Worm (Caenorhabditis elegans): Measurements from ENCODE around the gene srd-63.

Gene srd-63

DNA sequence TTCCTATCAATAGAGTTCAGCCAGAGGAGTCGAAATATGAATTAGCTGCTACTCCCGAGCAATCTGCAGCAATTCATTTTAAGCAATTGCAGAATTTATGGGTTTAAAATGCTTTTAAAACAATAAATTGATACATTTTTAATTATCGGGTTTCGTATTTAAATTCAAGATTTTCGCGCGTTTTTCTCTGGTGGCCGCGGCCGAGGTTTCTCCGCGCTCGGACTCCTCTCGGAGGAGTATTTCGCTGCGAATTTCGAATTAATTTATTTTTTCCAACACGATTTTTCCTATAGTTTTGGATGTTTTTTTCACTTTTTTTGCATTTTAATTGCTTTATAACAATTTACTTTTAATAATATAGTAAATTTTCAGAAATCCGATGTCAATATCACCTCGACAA, 7.9 kb upstream of the srd-63 start, which contains the start of gene F13A7.14 (continued):
- TF ChIP-seq ctbp-1 (GFP tag; IDR thresholded peaks at IDR 0.05) (no peak), gei-8 (GFP tag; optimal IDR thresholded peaks at IDR 0.05) (no peak), madf-5 (GFP tag; IDR thresholded peaks at IDR 0.05) (peak in 1 of 2 experiments; percentile 76; a peak in 1 of 4 replicates), lin-38 (GFP tag; IDR thresholded peaks at IDR 0.05) (peak; percentile 73), dmd-9 (GFP tag; IDR thresholded peaks at IDR 0.05) (peak; percentile 89), pha-4 (GFP tag; IDR thresholded peaks at IDR 0.05) (no peak), pha-4 (tag; optimal IDR thresholded peaks at IDR 0.05) (no peak), egl-43 (GFP tag; IDR thresholded peaks at IDR 0.05) (no peak), lim-7 (GFP tag; IDR thresholded peaks at IDR 0.05) (no peak), ztf-7 (tag; optimal IDR thresholded peaks at IDR 0.05) (peak; percentile 42), sdz-12 (GFP tag; optimal IDR thresholded peaks at IDR 0.05) (no peak), lin-13 (GFP tag; optimal IDR thresholded peaks at IDR 0.05) (peak; percentile 33), ZK337.2 (GFP tag; IDR thresholded peaks at IDR 0.05) (peak; percentile 95), F26F4.8 (GFP tag; conservative IDR thresholded peaks at IDR 0.05) (no peak), Y48G9A.11 (GFP tag; IDR thresholded peaks at IDR 0.05) (peak; percentile 44; the same call in 1 of the 2 replicates), egl-27 (tag; optimal IDR thresholded peaks at IDR 0.05) (no peak), fkh-10 (GFP tag; optimal IDR thresholded peaks at IDR 0.05) (no peak), mxl-3 (GFP tag; optimal IDR thresholded peaks at IDR 0.05) (no peak), mes-2 (tag; optimal IDR thresholded peaks at IDR 0.05; ENCODE audit: poor library complexity, severe bottlenecking) (peak; percentile 100), snpc-4 (tag; optimal IDR thresholded peaks at IDR 0.05) (no peak), unc-62 (GFP tag; optimal IDR thresholded peaks at IDR 0.05 in 1 of 2) (no peak), unc-62 (tag; optimal IDR thresholded peaks at IDR 0.05) (no peak), F44E2.7 (GFP tag; IDR thresholded peaks at IDR 0.05) (no peak), ztf-11 (tag; optimal IDR thresholded peaks at IDR 0.05) (no peak), nhr-77 (tag; optimal IDR thresholded peaks at IDR 0.05) (no peak), F37D6.2 (tag; optimal IDR thresholded peaks at IDR 0.05) (peak; percentile 33), skn-1 (tag; optimal IDR thresholded peaks at IDR 0.05) (no peak), T20F7.1 (GFP tag; optimal IDR thresholded peaks at IDR 0.05) (no peak), dmd-8 (GFP tag; IDR thresholded peaks at IDR 0.05) (no peak), set-16 (GFP tag; IDR thresholded peaks at IDR 0.05) (no peak), unc-39 (tag; optimal IDR thresholded peaks at IDR 0.05) (no peak), hlh-30 (tag; optimal IDR thresholded peaks at IDR 0.05; ENCODE audit: insufficient read depth) (no peak), nhr-28 (tag; optimal IDR thresholded peaks at IDR 0.05) (no peak), nhr-76 (tag; optimal IDR thresholded peaks at IDR 0.05) (no peak), nhr-41 (GFP tag; IDR thresholded peaks at IDR 0.05) (no peak), lin-1 (GFP tag; IDR thresholded peaks at IDR 0.05) (no peak), nhr-6 (tag; optimal IDR thresholded peaks at IDR 0.05) (peak; percentile 14), mep-1 (tag; optimal IDR thresholded peaks at IDR 0.05) (no peak), Y105C5A.15 (GFP tag; IDR thresholded peaks at IDR 0.05) (no peak)

DNA sequence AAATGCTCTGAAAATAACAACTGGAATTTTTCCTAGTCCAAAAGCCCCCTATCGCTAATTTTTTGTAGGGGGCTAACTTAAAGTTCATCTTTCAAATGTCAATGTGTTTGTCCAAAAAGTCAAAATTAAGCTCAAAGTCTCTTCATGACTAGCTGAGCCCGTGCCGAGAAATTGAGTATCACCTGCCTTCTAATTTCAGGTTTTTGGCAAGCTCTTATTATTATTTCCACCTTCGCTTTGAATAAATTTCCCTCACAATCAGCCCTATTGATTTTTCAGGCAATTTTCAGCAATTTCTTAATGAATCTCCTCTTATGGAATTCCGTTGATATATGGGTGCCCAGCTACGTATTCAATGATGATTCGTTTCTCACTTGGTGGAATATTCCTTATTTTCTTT, 5.8 kb upstream of the srd-63 start, which contains the start of gene sre-36:
sre-36 (plus strand) TSS at position 301 of the 400 bp plus-strand sequence.
- TF ChIP-seq dmd-8 (GFP tag; IDR thresholded peaks at IDR 0.05), result no peak
- no peak for TF ChIP-seq unc-39 (tag; optimal IDR thresholded peaks at IDR 0.05)
- no peak for TF ChIP-seq F49E8.2 (tag; optimal IDR thresholded peaks at IDR 0.05; ENCODE audit: borderline replicate concordance)
- TF ChIP-seq lim-7 (GFP tag; IDR thresholded peaks at IDR 0.05), result no peak
- TF ChIP-seq skn-1 (tag; optimal IDR thresholded peaks at IDR 0.05), result no peak
- no peak for TF ChIP-seq egl-27 (tag; optimal IDR thresholded peaks at IDR 0.05)
- TF ChIP-seq lin-15B (tag; optimal IDR thresholded peaks at IDR 0.05), result no peak
- peak in 1 of 2 experiments; percentile 52 for TF ChIP-seq unc-62 (GFP tag; optimal IDR thresholded peaks at IDR 0.05 in 1 of 2)
- no peak for TF ChIP-seq unc-62 (tag; optimal IDR thresholded peaks at IDR 0.05)
